Worm (Caenorhabditis elegans) whole organism, young adult: ENCODE measurements around the gene T27A10.5.

Experiments used
- ceh-91 ChIP-seq: fragments of 200-800 bp; sonication (Bioruptor generic); IDR thresholded peaks from 2 replicates; pipeline ENCODE4 v1.3.6; 2022; ENCODE audit warnings: missing genetic modification reagents, missing genetic modification characterization, missing compliant biosample characterization
- efl-1 ChIP-seq: fragments of 150-350 bp; optimal IDR thresholded peaks from 2 replicates; lab custom pipeline; 2014; ENCODE audit warnings: missing biosample characterization, missing genetic modification reagents, missing genetic modification characterization
- lin-35 ChIP-seq, 3 experiments: fragments of 150-350 bp in 2 of 3; sonication (generic microtip) in 1 of 3; optimal IDR thresholded peaks; 2 replicates each; lab custom pipeline; 2014 to 2018; ENCODE audit warnings: missing biosample characterization in 3 of 3, missing genetic modification characterization in 3 of 3, missing genetic modification reagents in 3 of 3
- tlf-1 ChIP-seq: fragments of 200-800 bp; sonication (Bioruptor generic); optimal IDR thresholded peaks from 2 replicates; lab custom pipeline; 2018; ENCODE audit warnings: mild to moderate bottlenecking, missing genetic modification characterization, missing compliant biosample characterization

DNA sequence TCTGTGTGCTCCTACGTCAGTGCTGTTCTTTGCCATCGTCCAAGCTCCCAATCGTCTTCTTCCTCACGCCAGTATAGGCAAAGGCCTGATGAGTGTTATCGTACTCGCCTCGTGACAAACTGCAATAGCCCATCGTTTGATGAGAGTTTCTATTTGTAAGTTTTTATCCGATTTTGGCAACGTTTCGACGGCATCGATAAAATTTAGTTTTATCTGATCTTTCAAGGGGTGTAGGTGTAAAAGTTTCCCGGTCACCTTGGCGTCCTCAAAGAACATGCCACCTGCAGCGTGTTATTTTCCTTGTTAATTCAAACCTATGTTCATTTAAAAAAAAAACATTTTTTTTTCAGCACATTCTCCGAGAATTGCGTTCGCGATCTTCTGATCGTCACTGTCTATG, 26.3 kb downstream of the T27A10.5 start:
- no peak for TF ChIP-seq lin-35 (GFP tag; optimal IDR thresholded peaks at IDR 0.05; lab: Kevin White, UChicago)
- no peak for TF ChIP-seq ceh-91 (GFP tag; lab: Robert Waterston, UW)
- TF ChIP-seq tlf-1 = no peak
- TF ChIP-seq efl-1 (GFP tag; lab: Kevin White, UChicago) = no peak
